Fruit fly (Drosophila melanogaster): ENCODE results near the gene CG14722.
A peak's percentile ranks its signal among the peaks of the same experiment; 100 is the strongest.

Gene CG14722

DNA sequence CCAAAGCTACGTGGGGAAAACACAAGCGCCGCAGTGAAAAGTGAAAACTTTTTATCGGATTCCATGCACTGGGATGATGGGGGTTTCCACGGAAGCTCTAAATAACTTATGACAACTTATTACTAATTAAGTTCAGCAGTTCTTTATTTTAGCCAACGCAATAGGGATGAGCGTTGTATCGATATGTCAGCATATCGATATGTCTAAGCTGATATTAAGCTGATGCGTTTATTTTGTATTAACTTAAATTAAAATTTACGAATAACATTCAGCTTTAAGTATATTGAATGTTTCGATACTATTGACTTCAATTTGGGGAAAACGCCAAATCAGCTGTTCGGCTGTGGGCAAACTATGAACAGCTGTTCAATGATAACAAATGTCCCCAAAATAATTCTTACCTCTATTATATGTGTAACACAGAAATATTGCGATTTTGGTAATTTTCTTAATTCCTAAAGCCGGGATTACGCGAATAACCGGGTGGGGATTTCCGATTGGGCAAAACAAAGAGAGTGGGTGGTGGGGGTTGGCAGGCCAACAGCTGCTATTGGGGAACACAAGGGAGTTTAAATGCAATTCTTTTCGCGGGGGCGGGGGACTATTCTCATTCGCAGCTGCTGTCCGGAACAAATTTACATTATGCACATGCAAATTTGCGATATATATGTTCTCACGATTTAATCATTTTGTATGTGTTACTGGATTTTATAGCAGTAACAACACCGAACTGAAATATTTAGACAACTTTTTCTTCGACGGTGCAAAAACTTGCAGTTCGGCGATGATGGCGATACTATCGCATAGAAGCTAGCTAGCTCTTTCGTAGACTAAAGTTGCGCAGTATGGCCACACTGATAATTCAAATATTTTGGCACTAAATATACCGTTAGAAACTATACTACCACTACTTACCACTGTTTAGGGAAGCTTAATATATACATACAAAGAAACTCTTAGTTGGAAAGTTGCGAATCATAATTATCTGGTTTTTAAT is 7.9 kb downstream of the CG14722 start, which contains the start of gene CG6923 (continued):
- no peak for TF ChIP-seq NK7.1 (GFP tag; optimal IDR thresholded peaks at IDR 0.05)
- TF ChIP-seq Dek (tag; optimal IDR thresholded peaks at IDR 0.05): no peak
- peak; percentile 86 for TF ChIP-seq CG16813 (GFP tag; IDR thresholded peaks at IDR 0.05; ENCODE audit: partially characterized antibody)
- no peak for TF ChIP-seq sob (GFP tag; IDR thresholded peaks at IDR 0.05)
- no peak for TF ChIP-seq CG31388 (GFP tag; optimal IDR thresholded peaks at IDR 0.05)
- peak; percentile 85 for TF ChIP-seq vnd (GFP tag; IDR thresholded peaks at IDR 0.05; ENCODE audit: partially characterized antibody)
- peak; percentile 80 for TF ChIP-seq Dp (GFP tag; optimal IDR thresholded peaks at IDR 0.05)
- peak; percentile 90 for TF ChIP-seq Nf-YC (tag; optimal IDR thresholded peaks at IDR 0.05)
- no peak for TF ChIP-seq CG12299 (tag; optimal IDR thresholded peaks at IDR 0.05)
- TF ChIP-seq Rfx (GFP tag; IDR thresholded peaks at IDR 0.05): 0 out of 2 replicates have a peak, but pooled peaks have one; percentile 34
- peak; percentile 25; the same call in 1 of the 2 replicates for TF ChIP-seq CG3847 (GFP tag; IDR thresholded peaks at IDR 0.05)
- TF ChIP-seq nmo (GFP tag; optimal IDR thresholded peaks at IDR 0.05): peak; percentile 42
- TF ChIP-seq Dll (GFP tag; IDR thresholded peaks at IDR 0.05; ENCODE audit: partially characterized antibody): peak; percentile 86
- TF ChIP-seq crol (GFP tag; IDR thresholded peaks at IDR 0.05): peak; percentile 73
- TF ChIP-seq sna (GFP tag; IDR thresholded peaks at IDR 0.05; ENCODE audit: partially characterized antibody): peak; percentile 71
- peak; percentile 69 for TF ChIP-seq CG15514 (GFP tag; optimal IDR thresholded peaks at IDR 0.05)
- TF ChIP-seq hbn (GFP tag; IDR thresholded peaks at IDR 0.05; ENCODE audit: partially characterized antibody): peak; percentile 87
- TF ChIP-seq CG8089 (GFP tag; optimal IDR thresholded peaks at IDR 0.05): no peak
- TF ChIP-seq stwl (tag; optimal IDR thresholded peaks at IDR 0.05): peak; percentile 29
- no peak for TF ChIP-seq CG31224 (GFP tag; IDR thresholded peaks at IDR 0.05)
- TF ChIP-seq CG6765 (GFP tag; optimal IDR thresholded peaks at IDR 0.05): no peak

DNA sequence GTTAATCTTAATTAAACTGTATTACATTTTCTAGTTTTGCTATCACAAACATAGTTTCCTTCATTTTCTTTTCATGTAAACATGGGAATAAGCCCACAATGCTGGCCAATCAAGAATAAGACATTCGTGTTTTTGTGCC is 8.5 kb downstream of the CG14722 start, which contains the start of gene CG43062:
Gene CG43062 (plus strand): TSS at position 40 of the 139 bp plus-strand sequence.
- peak; percentile 21 for TF ChIP-seq Med (GFP tag)
- TF ChIP-seq CG1024 (GFP tag; IDR thresholded peaks at IDR 0.05): no peak
- TF ChIP-seq CG2712 (tag; optimal IDR thresholded peaks at IDR 0.05): no peak
- no peak for TF ChIP-seq repo (GFP tag; optimal IDR thresholded peaks at IDR 0.05)
- TF ChIP-seq CG4820 (GFP tag; optimal IDR thresholded peaks at IDR 0.05): no peak

DNA sequence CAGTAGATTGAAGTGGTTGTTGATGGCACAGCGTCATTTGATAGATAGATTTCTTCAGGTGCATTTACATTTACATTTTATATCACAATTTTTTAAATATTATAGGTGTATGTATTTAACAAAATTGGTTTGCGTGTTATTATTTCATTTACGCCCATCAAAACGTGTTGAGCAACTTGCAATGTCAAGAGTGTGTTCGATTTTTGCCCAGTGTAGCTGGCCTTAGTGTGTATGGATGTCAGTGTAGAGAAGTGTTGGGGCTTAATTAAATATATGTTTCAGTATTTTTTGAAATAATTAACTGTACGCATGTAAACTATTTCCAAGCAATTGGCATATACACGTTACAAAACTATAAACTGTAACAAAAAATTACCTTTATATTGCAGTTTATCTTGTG is 10.1 kb downstream of the CG14722 start:
- TF ChIP-seq Med (GFP tag): peak; percentile 13
- TF ChIP-seq sens (GFP tag): peak; percentile 70
- TF ChIP-seq Lhr (GFP tag; optimal IDR thresholded peaks at IDR 0.05): no peak
- TF ChIP-seq zf30C (GFP tag; optimal IDR thresholded peaks at IDR 0.05): peak; percentile 6
- no peak for TF ChIP-seq Lim3 (GFP tag; IDR thresholded peaks at IDR 0.05)

DNA sequence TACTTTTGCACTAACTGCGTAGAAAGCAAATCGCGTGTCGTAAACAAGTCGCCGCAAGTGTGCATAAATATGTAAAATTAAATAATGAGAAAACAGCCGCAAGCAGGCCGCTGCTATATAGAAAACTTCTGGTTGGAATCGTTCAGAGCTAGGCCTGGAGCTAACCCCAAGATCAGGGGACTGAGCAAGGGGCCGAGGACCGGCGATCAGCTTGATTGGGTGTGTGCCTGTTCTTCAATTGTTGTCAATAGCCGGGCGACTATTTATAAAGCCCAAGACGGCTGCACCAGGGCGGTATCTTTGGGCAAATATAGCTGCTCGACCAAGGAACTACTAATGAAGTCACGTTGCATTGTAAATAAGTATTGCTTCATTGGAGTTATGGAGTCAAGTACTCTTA is 15.1 kb downstream of the CG14722 start:
- TF ChIP-seq CG16779 (GFP tag; IDR thresholded peaks at IDR 0.05) (0 out of 2 replicates have a peak, but pooled peaks have one; percentile 11), inv (GFP tag; IDR thresholded peaks at IDR 0.05; ENCODE audit: partially characterized antibody) (no peak), CG6683 (GFP tag; optimal IDR thresholded peaks at IDR 0.05) (no peak), CG3995 (GFP tag; optimal IDR thresholded peaks at IDR 0.05) (no peak), CG6813 (GFP tag; optimal IDR thresholded peaks at IDR 0.05) (no peak), kni (GFP tag; optimal IDR thresholded peaks at IDR 0.05) (no peak), Ada2b (GFP tag; IDR thresholded peaks at IDR 0.05) (no peak), Doc3 (GFP tag; IDR thresholded peaks at IDR 0.05; ENCODE audit: partially characterized antibody) (no peak), CG15073 (GFP tag; optimal IDR thresholded peaks at IDR 0.05) (no peak), Med (GFP tag) (peak; percentile 56)
